Worm (Caenorhabditis elegans) whole organism, L4/young adult: Measurements from ENCODE around the gene nhr-39.

Source experiments
- W03F9.2 ChIP-seq: fragments of 150-350 bp; optimal IDR thresholded peaks from 2 replicates; lab custom pipeline; 2014; ENCODE audit warnings: missing biosample characterization, missing genetic modification characterization
- dao-5 ChIP-seq: sonication (generic microtip); optimal IDR thresholded peaks from 2 replicates; lab custom pipeline; 2016; ENCODE audit warnings: missing genotype, missing genetic modification characterization, moderate library complexity, missing compliant biosample characterization
- him-1 ChIP-seq: sonication (generic microtip); optimal IDR thresholded peaks from 2 replicates; lab custom pipeline; 2016; ENCODE audit warnings: missing genotype, missing genetic modification reagents, missing genetic modification characterization, missing compliant biosample characterization

DNA sequence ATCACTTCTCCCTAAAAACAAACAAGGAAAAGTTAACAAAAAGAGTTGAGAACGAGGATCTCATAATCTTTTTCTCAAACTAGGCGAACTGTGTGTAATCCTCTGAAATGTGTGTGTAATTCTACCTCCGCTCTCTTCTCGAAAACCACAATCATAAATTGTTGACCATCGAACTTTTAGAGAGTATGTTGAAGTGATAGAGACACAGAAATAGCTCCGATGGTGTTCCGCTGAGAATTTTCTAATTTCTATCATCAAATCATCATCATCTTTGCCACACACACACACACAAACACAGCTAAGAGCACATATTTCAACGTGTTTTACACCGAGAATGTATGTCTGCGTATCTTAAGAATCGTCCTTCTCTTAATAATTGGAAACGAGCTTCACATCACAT is 7.5 kb upstream of the nhr-39 start:
- TF ChIP-seq him-1 (no peak), dao-5 (tag; lab: Kevin White, UChicago) (no peak), W03F9.2 (tag; lab: Kevin White, UChicago) (no peak)
